Fruit fly (Drosophila melanogaster) whole organism, prepupa: ENCODE data around the gene SdhBL.

ENCODE experiments used
- CG10631 ChIP-seq: fragments of 200-800 bp; sonication (Bioruptor generic); optimal IDR thresholded peaks from 2 replicates; lab custom pipeline; 2016; ENCODE audit warnings: missing biosample characterization, missing genetic modification characterization
- CG31627 ChIP-seq: fragments of 200-800 bp; sonication (Bioruptor generic); optimal IDR thresholded peaks from 3 replicates; lab custom pipeline; 2016; ENCODE audit warnings: missing biosample characterization, missing genetic modification characterization
- CG34406 ChIP-seq: fragments of 200-800 bp; sonication (Bioruptor generic); optimal IDR thresholded peaks from 3 replicates; lab custom pipeline; 2016; ENCODE audit warnings: missing biosample characterization, missing genetic modification characterization
- CG3919 ChIP-seq: fragments of 200-800 bp; sonication (Bioruptor generic); optimal IDR thresholded peaks from 3 replicates; lab custom pipeline; 2016; ENCODE audit warnings: missing biosample characterization, missing genetic modification characterization
- CG6163 ChIP-seq: fragments of 200-800 bp; sonication (Bioruptor generic); IDR thresholded peaks from 3 replicates; pipeline ENCODE4 v1.3.6; 2022; ENCODE audit warnings: missing biosample characterization, missing genetic modification characterization
- OdsH ChIP-seq: fragments of 200-800 bp; sonication (Bioruptor generic); optimal IDR thresholded peaks from 3 replicates; lab custom pipeline; 2016; ENCODE audit warnings: missing biosample characterization, missing genetic modification characterization
- Sox15 ChIP-seq: fragments of 200-800 bp; sonication (Bioruptor generic); optimal IDR thresholded peaks from 3 replicates; lab custom pipeline; 2016; ENCODE audit warnings: missing biosample characterization, missing genetic modification characterization
- achi ChIP-seq: fragments of 200-800 bp; sonication (Bioruptor generic); optimal IDR thresholded peaks from 3 replicates; lab custom pipeline; 2016; ENCODE audit warnings: missing biosample characterization, missing genetic modification characterization
- dac ChIP-seq: fragments of 200-800 bp; sonication (Bioruptor generic); optimal IDR thresholded peaks from 2 replicates; lab custom pipeline; 2017; ENCODE audit warnings: missing biosample characterization, mild to moderate bottlenecking, missing genetic modification characterization
- fkh ChIP-seq: fragments of 200-800 bp; sonication (Bioruptor generic); optimal IDR thresholded peaks from 3 replicates; lab custom pipeline; 2017; ENCODE audit warnings: missing biosample characterization, mild to moderate bottlenecking, missing genetic modification characterization, moderate library complexity

DNA sequence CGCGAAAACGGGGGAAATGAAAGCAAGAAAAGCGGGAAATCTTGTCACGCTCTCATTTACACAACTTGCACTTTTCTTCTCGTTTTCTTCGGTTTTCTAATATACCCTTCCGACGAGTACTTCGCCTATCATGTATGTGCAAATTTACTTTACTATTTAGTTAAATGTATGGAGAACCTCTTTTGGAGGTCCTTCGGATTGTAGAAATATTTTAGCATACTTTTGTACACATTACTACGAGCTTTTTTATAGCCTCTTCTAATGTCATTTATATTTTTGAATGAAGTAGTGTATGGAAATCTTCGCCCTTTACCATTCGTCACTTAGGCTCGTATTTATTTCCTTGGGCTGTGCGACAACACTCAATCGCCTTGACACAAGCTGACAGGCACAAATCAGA lies 3.0 kb downstream of the SdhBL start:
- no peak for TF ChIP-seq achi (GFP tag; lab: Kevin White, UChicago)
- TF ChIP-seq CG6163 (GFP tag; lab: Robert Waterston, UW): no peak
- no peak for TF ChIP-seq Sox15 (GFP tag; lab: Kevin White, UChicago)
- no peak for TF ChIP-seq CG31627
- no peak for TF ChIP-seq OdsH (GFP tag; lab: Kevin White, UChicago)
- TF ChIP-seq dac (GFP tag; lab: Kevin White, UChicago): no peak
- no peak for TF ChIP-seq fkh
- TF ChIP-seq CG3919 (GFP tag; lab: Kevin White, UChicago): no peak
- no peak for TF ChIP-seq CG34406 (GFP tag; lab: Kevin White, UChicago)
- TF ChIP-seq CG10631: no peak
